Worm (Caenorhabditis elegans): ENCODE data around the gene swsn-4.

The swsn-4 gene

DNA sequence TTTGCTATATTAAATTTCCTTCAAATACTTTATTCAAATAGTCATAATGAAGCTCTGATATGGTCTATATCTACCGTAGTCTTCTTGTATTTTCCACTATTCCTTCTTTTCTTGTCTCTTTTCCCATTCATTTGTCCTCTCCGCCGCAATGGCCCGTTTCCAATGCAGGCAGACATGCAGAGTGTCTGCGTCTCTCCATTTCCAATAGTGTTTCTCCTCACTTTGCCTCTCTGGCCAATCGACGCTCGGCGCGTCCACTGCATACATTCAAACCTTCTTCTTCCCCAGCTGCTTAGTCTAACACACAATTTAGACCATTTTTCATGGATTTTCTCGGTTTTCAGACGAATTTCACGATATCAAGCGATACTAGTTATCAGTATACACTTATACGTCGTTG is 624 bp upstream of the swsn-4 start (continued):
- TF ChIP-seq tbx-2 (tag; optimal IDR thresholded peaks at IDR 0.05): peak; percentile 15
- TF ChIP-seq sup-37 (GFP tag; optimal IDR thresholded peaks at IDR 0.05): no peak
- TF ChIP-seq lin-14 (GFP tag; optimal IDR thresholded peaks at IDR 0.05): peak; percentile 52
- peak; percentile 3 for TF ChIP-seq jun-1 (tag; optimal IDR thresholded peaks at IDR 0.05)
- peak in 1 of 2 experiments; percentile 12 for TF ChIP-seq ztf-11 (tag; optimal IDR thresholded peaks at IDR 0.05)
- no peak for TF ChIP-seq hpl-2 (GFP tag; optimal IDR thresholded peaks at IDR 0.05)
- TF ChIP-seq lin-15B (tag; optimal IDR thresholded peaks at IDR 0.05): peak; percentile 33
- TF ChIP-seq nhr-20 (tag; optimal IDR thresholded peaks at IDR 0.05): peak; percentile 37
- TF ChIP-seq unc-98 (GFP tag; IDR thresholded peaks at IDR 0.05): no peak
- TF ChIP-seq rnt-1 (tag; optimal IDR thresholded peaks at IDR 0.05): peak; percentile 64

DNA sequence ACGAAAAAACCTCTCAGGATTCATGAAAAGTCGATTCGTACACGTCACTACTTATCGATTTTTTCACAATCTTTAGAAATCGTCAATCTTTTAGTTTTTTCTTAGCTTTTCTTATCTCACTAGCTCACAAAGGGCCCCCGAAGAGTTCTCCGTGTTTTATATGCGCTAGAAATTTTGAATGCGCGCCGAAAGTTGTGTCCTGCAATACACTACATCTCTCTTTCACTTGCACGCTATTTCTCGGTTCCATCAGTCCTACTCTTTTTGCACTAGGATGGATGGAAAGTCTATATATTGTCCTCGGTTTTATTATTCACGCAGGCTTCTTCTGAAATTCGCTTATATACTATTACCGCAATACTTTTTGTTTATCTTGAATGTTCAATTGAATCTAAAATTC is 220 bp upstream of the swsn-4 start:
- TF ChIP-seq nhr-71 (tag; optimal IDR thresholded peaks at IDR 0.05) (peak; percentile 31), snu-23 (GFP tag; optimal IDR thresholded peaks at IDR 0.05) (peak; percentile 25), nhr-85 (tag) (peak; percentile 75), ceh-90 (tag; optimal IDR thresholded peaks at IDR 0.05) (no peak), F16B12.6 (tag; optimal IDR thresholded peaks at IDR 0.05) (no peak), nhr-84 (tag; optimal IDR thresholded peaks at IDR 0.05) (no peak), egl-27 (tag; optimal IDR thresholded peaks at IDR 0.05) (no peak), sptf-1 (tag; optimal IDR thresholded peaks at IDR 0.05) (no peak), ceh-82 (tag; optimal IDR thresholded peaks at IDR 0.05) (peak in 1 of 3 experiments; percentile 22), xbp-1 (tag; optimal IDR thresholded peaks at IDR 0.05) (peak; percentile 54), lir-3 (tag; optimal IDR thresholded peaks at IDR 0.05; ENCODE audit: poor library complexity) (no peak), dsc-1 (tag; optimal IDR thresholded peaks at IDR 0.05) (peak; percentile 27), rnt-1 (tag; optimal IDR thresholded peaks at IDR 0.05) (peak; percentile 9), lin-15B (tag; optimal IDR thresholded peaks at IDR 0.05) (no peak), tlp-1 (tag; optimal IDR thresholded peaks at IDR 0.05) (no peak), efl-1 (optimal IDR thresholded peaks at IDR 0.05) (peak in 1 of 2 experiments; percentile 77), efl-1 (GFP tag; optimal IDR thresholded peaks at IDR 0.05 in 1 of 2) (peak; percentile 86 to 98), dpl-1 (GFP tag; optimal IDR thresholded peaks at IDR 0.05) (peak; percentile 75 to 85 (median 76)), lin-35 (GFP tag; optimal IDR thresholded peaks at IDR 0.05) (peak; percentile 82 to 91)

DNA sequence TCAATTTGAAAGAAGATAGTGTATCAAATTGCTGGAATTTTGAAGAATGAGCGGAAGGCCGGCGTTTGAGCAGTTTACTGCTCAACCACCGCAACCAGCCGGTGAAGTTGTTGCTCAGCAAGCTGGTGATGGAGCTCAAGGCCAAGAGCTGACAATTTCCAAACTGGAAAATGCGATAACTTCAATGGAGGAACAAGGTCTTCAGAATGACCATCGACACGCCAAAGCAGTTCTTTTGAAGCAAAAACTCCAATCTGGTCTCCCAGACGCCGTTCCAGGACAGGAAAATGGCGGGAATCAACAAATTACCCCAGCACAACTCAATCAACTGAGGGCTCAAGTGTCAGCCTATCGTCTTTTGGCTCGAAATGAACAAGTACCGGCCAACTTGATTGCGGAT is 204 bp downstream of the swsn-4 start:
- TF ChIP-seq mab-9 (GFP tag; IDR thresholded peaks at IDR 0.05): no peak
- no peak for TF ChIP-seq nhr-19 (GFP tag; conservative IDR thresholded peaks at IDR 0.05)
- no peak for TF ChIP-seq zip-4 (GFP tag; optimal IDR thresholded peaks at IDR 0.05)
- no peak for TF ChIP-seq nhr-20 (tag; optimal IDR thresholded peaks at IDR 0.05)
- no peak for TF ChIP-seq snpc-4 (tag; optimal IDR thresholded peaks at IDR 0.05)
- TF ChIP-seq alr-1 (tag; optimal IDR thresholded peaks at IDR 0.05; ENCODE audit: borderline replicate concordance): no peak
- TF ChIP-seq ceh-82 (tag; optimal IDR thresholded peaks at IDR 0.05): no peak
- no peak for TF ChIP-seq ets-5 (GFP tag; IDR thresholded peaks at IDR 0.05)
- TF ChIP-seq tlp-1 (tag; optimal IDR thresholded peaks at IDR 0.05): no peak
- TF ChIP-seq lin-13 (GFP tag; optimal IDR thresholded peaks at IDR 0.05): no peak
- no peak for TF ChIP-seq Y116A8C.19 (tag; optimal IDR thresholded peaks at IDR 0.05; ENCODE audit: borderline replicate concordance)
- no peak for TF ChIP-seq lin-15B (tag; optimal IDR thresholded peaks at IDR 0.05)
- TF ChIP-seq nhr-28 (tag; optimal IDR thresholded peaks at IDR 0.05): no peak
- TF ChIP-seq ztf-4 (tag; optimal IDR thresholded peaks at IDR 0.05): no peak
- no peak for TF ChIP-seq elt-3 (tag; optimal IDR thresholded peaks at IDR 0.05)
- TF ChIP-seq efl-1 (optimal IDR thresholded peaks at IDR 0.05): no peak
- no peak for TF ChIP-seq efl-1 (GFP tag; optimal IDR thresholded peaks at IDR 0.05 in 1 of 2)
- no peak for TF ChIP-seq rnt-1 (tag; optimal IDR thresholded peaks at IDR 0.05)
- TF ChIP-seq sox-4 (tag; optimal IDR thresholded peaks at IDR 0.05): no peak
- no peak for TF ChIP-seq ceh-90 (tag; optimal IDR thresholded peaks at IDR 0.05)

Data from whole organism, L1 larva.